Fruit fly (Drosophila melanogaster): ENCODE results near the gene lama.

- TF ChIP-seq psq (optimal IDR thresholded peaks at IDR 0.05) (no peak), CG8478 (optimal IDR thresholded peaks at IDR 0.05) (no peak), usp (GFP tag; optimal IDR thresholded peaks at IDR 0.05) (no peak), pan (optimal IDR thresholded peaks at IDR 0.05) (no peak), EcR (GFP tag; optimal IDR thresholded peaks at IDR 0.05) (no peak), Dll (optimal IDR thresholded peaks at IDR 0.05) (no peak)
Observed at dm6 chr3L:5359208-5360003, 3.7 kb upstream of the lama start, which contains the start of gene Klp64D.
